Worm (Caenorhabditis elegans) whole organism, L4 larva: ENCODE results near the gene aqp-12.

ENCODE experiments used
- lin-15B ChIP-seq: fragments of 150-350 bp; sonication (generic microtip); optimal IDR thresholded peaks from 3 replicates; lab custom pipeline; 2014; ENCODE audit warnings: missing biosample characterization, missing genetic modification characterization
- nhr-11 ChIP-seq: fragments of 150-350 bp; optimal IDR thresholded peaks from 2 replicates; lab custom pipeline; 2014; ENCODE audit warnings: missing biosample characterization, missing genetic modification characterization
- unc-62 ChIP-seq, 3 experiments: fragments of 150-350 bp in 1 of 3; sonication (generic microtip); optimal IDR thresholded peaks in 2 of 3; peaks in 1 of 3; 1 replicate in 1 of 3; 2 replicates in 2 of 3; lab custom pipeline; 2014 to 2017; ENCODE audit warnings: missing biosample characterization in 3 of 3, missing genetic modification characterization in 3 of 3, missing genetic modification reagents in 3 of 3, missing genotype in 1 of 3
- zip-11 ChIP-seq: fragments of 200-800 bp; sonication (Bioruptor generic); IDR thresholded peaks from 2 replicates; pipeline ENCODE4 v1.3.6; 2022; ENCODE audit warnings: missing genetic modification characterization, missing compliant biosample characterization

DNA sequence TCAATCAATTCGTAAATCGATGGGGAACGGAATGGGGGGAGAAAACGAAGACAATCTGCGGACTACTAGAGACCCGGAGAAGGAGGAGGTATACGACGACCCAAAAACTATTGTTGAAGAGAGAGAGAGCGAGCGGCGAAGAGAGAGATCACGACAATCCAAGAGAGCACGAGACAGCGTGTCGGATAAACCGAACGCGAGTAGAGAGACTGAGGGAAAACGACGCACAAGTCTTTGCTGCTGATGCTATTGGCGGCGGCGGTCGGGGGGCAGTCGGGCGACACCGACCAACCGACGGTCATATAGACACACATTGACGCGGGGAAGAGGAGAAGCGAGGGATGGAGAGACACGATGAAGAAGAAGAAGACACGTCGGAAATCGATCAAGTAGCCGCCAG is 19.5 kb downstream of the aqp-12 start:
- peak; percentile 42 for TF ChIP-seq lin-15B (tag; lab: Kevin White, UChicago)
- TF ChIP-seq zip-11 (GFP tag; lab: Robert Waterston, UW) = no peak
- TF ChIP-seq unc-62 (GFP tag; optimal IDR thresholded peaks at IDR 0.05 in 1 of 2; lab: Kevin White, UChicago) = peak in 1 of 2 experiments; percentile 97
- no peak for TF ChIP-seq unc-62 (tag; optimal IDR thresholded peaks at IDR 0.05; lab: Kevin White, UChicago)
- TF ChIP-seq nhr-11 (tag; lab: Kevin White, UChicago) = peak; percentile 70
